Fruit fly (Drosophila melanogaster): ENCODE data around the gene CG31789.

CG31789 gene

dm6 chr2L:18606642-18607041, 914 bp downstream of the CG31789 start, which contains the start of gene CG10333:
TSS of gene CG10333 (plus strand) at chr2L:18606832.
- TF ChIP-seq Dll (optimal IDR thresholded peaks at IDR 0.05) (no peak), pan (optimal IDR thresholded peaks at IDR 0.05) (no peak), usp (GFP tag; optimal IDR thresholded peaks at IDR 0.05) (no peak), CG8478 (optimal IDR thresholded peaks at IDR 0.05) (no peak), EcR (GFP tag; optimal IDR thresholded peaks at IDR 0.05) (no peak), psq (optimal IDR thresholded peaks at IDR 0.05) (no peak)

dm6 chr2L:18612106-18612505, 6.4 kb downstream of the CG31789 start, which contains the start of gene Atac2:
TSS of gene Atac2 (minus strand) at chr2L:18612249.
- TF ChIP-seq CG8478 (optimal IDR thresholded peaks at IDR 0.05) (no peak), pan (optimal IDR thresholded peaks at IDR 0.05) (no peak), psq (optimal IDR thresholded peaks at IDR 0.05) (no peak), Dll (optimal IDR thresholded peaks at IDR 0.05) (no peak), EcR (GFP tag; optimal IDR thresholded peaks at IDR 0.05) (no peak), usp (GFP tag; optimal IDR thresholded peaks at IDR 0.05) (no peak)

dm6 chr2L:18616019-18616418, 10.3 kb downstream of the CG31789 start, which contains the start of gene IFT46:
TSS of gene IFT46 (minus strand) at chr2L:18616106.
- TF ChIP-seq pan (optimal IDR thresholded peaks at IDR 0.05) (no peak), CG8478 (optimal IDR thresholded peaks at IDR 0.05) (no peak), usp (GFP tag; optimal IDR thresholded peaks at IDR 0.05) (no peak), EcR (GFP tag; optimal IDR thresholded peaks at IDR 0.05) (no peak), psq (optimal IDR thresholded peaks at IDR 0.05) (no peak)

DNA sequence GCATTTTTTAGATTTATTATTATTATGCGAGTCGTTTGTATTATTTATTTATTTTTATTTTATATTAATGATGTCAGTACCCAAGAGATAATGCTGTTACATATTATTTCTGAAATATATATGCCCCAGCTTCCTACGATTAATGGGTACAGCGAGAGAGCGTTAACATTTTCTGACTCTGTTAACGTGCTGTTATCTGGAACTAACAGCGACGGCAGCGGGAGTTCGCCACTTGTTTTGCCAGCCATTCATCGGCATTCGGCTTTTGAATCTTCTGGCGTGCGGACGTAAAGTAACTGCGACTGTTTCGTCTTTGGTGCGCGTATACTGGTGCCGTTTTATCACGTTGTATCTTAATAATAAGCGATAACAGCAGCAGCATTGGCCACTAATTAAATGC, 11.3 kb downstream of the CG31789 start, which contains the start of gene MESR3:
Gene MESR3 (plus strand): TSS at position 254 of the 400 bp plus-strand sequence.
- TF ChIP-seq pan (optimal IDR thresholded peaks at IDR 0.05) = peak; percentile 82
- TF ChIP-seq Dll (optimal IDR thresholded peaks at IDR 0.05) = no peak
- TF ChIP-seq CG8478 (optimal IDR thresholded peaks at IDR 0.05) = no peak
- TF ChIP-seq psq (optimal IDR thresholded peaks at IDR 0.05) = no peak
- no peak for TF ChIP-seq EcR (GFP tag; optimal IDR thresholded peaks at IDR 0.05)

dm6 chr2L:18620153-18620552, 14.4 kb downstream of the CG31789 start:
- TF ChIP-seq usp (GFP tag; optimal IDR thresholded peaks at IDR 0.05) (no peak), EcR (GFP tag; optimal IDR thresholded peaks at IDR 0.05) (no peak), pan (optimal IDR thresholded peaks at IDR 0.05) (no peak), Dll (optimal IDR thresholded peaks at IDR 0.05) (no peak), psq (optimal IDR thresholded peaks at IDR 0.05) (no peak), CG8478 (optimal IDR thresholded peaks at IDR 0.05) (no peak)

DNA sequence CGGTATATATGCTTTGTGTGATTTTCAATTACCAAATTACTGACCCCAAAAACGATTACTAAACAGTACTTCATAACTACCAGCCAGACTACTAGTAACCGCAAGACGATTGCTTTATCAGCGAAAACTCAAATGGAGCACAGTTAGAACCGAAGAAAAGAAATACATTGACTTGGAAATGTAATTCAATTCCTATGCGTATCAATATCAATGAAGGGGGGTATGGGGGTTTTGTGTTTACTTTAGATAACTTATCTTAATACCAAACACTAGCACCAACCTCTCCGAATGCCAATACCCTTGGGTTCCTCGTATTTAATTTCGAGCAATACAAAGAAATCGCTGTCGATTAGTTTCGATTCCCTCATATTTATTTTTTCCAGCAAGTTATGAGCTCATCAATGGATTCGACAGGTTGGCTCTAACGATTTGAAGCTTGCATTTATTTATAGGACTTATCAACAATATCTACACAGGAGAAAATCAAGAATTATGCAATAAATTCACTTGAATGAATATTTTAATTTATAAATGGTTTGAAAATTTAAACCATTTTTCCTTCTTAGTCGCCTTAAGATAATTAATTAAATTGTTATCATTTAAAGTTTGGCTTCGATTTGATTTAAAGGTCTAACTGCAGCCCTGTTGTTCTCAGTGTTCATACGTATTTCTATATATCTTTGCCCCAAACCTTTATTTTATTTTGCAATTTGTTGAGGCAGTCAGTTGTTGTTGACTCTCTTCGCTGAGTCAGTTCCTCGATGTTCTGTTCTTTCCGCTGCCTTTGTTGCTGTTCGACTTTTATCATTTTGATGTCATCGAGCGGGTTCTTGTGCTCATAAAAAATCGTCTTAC, 15.9 kb downstream of the CG31789 start:
- TF ChIP-seq psq (optimal IDR thresholded peaks at IDR 0.05) (no peak), Dll (optimal IDR thresholded peaks at IDR 0.05) (no peak), pan (optimal IDR thresholded peaks at IDR 0.05) (no peak), EcR (GFP tag; optimal IDR thresholded peaks at IDR 0.05) (no peak), CG8478 (optimal IDR thresholded peaks at IDR 0.05) (no peak), usp (GFP tag; optimal IDR thresholded peaks at IDR 0.05) (no peak)

- TF ChIP-seq usp (GFP tag; optimal IDR thresholded peaks at IDR 0.05) (no peak), EcR (GFP tag; optimal IDR thresholded peaks at IDR 0.05) (no peak), Dll (optimal IDR thresholded peaks at IDR 0.05) (no peak), CG8478 (optimal IDR thresholded peaks at IDR 0.05) (no peak)
Observed at dm6 chr2L:18623435-18623834, 17.7 kb downstream of the CG31789 start.

DNA sequence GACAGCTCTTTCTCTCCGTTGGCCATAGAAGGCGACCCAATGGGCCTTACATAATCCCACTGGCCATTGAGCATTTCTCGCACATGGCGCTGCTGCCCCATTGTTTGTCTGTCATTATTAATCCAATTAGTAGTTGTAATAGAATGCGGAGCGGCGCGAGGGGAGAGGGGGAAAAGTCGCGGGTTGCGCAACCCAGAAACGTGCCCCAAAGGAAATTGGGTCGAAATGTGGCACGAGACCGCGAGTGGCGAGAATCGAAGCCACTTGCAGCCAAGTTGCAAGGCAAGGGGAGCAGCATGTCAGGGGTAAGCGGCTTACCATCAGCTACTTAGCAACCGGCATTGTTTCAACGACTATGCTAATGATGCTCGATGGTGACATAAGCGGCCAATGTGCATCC, 18.6 kb downstream of the CG31789 start:
- TF ChIP-seq EcR (GFP tag; optimal IDR thresholded peaks at IDR 0.05) (no peak), psq (optimal IDR thresholded peaks at IDR 0.05) (no peak), usp (GFP tag; optimal IDR thresholded peaks at IDR 0.05) (no peak), pan (optimal IDR thresholded peaks at IDR 0.05) (no peak), Dll (optimal IDR thresholded peaks at IDR 0.05) (no peak), CG8478 (optimal IDR thresholded peaks at IDR 0.05) (no peak)

DNA sequence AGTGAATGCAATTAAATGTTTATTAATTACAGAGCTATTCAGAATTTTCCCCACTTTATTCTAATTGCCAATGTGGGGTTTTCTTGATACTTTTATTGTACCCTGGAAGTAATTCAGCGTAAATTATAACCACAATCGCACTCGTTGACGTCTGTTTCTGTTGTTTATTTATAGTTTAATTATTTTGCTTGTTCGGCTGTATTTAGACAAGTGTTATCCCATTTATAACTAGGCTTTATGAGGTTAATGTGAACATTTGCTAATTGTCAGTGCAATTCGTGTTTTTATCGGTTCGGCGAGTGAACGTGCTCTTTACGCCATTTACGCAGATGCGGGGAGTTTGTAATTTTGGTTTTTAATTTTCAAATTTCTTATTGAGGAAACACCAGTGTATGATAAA, 19.3 kb downstream of the CG31789 start:
- TF ChIP-seq usp (GFP tag; optimal IDR thresholded peaks at IDR 0.05) (no peak), psq (optimal IDR thresholded peaks at IDR 0.05) (no peak), Dll (optimal IDR thresholded peaks at IDR 0.05) (no peak), EcR (GFP tag; optimal IDR thresholded peaks at IDR 0.05) (no peak)

- TF ChIP-seq CG8478 (optimal IDR thresholded peaks at IDR 0.05) (no peak), psq (optimal IDR thresholded peaks at IDR 0.05) (no peak), Dll (optimal IDR thresholded peaks at IDR 0.05) (no peak), pan (optimal IDR thresholded peaks at IDR 0.05) (no peak), usp (GFP tag; optimal IDR thresholded peaks at IDR 0.05) (no peak), EcR (GFP tag; optimal IDR thresholded peaks at IDR 0.05) (no peak)
Observed at dm6 chr2L:18625470-18625869, 19.7 kb downstream of the CG31789 start.

- no peak for TF ChIP-seq EcR (GFP tag; optimal IDR thresholded peaks at IDR 0.05)
- no peak for TF ChIP-seq CG8478 (optimal IDR thresholded peaks at IDR 0.05)
- TF ChIP-seq pan (optimal IDR thresholded peaks at IDR 0.05) = no peak
- TF ChIP-seq usp (GFP tag; optimal IDR thresholded peaks at IDR 0.05) = no peak
- TF ChIP-seq psq (optimal IDR thresholded peaks at IDR 0.05) = no peak
- no peak for TF ChIP-seq Dll (optimal IDR thresholded peaks at IDR 0.05)
Observed at dm6 chr2L:18626987-18627386, 21.3 kb downstream of the CG31789 start.

- TF ChIP-seq psq (optimal IDR thresholded peaks at IDR 0.05) (no peak), EcR (GFP tag; optimal IDR thresholded peaks at IDR 0.05) (no peak), pan (optimal IDR thresholded peaks at IDR 0.05) (no peak), CG8478 (optimal IDR thresholded peaks at IDR 0.05) (no peak), usp (GFP tag; optimal IDR thresholded peaks at IDR 0.05) (no peak), Dll (optimal IDR thresholded peaks at IDR 0.05) (no peak)
Observed at dm6 chr2L:18628104-18628503, 22.4 kb downstream of the CG31789 start.
